Fruit fly (Drosophila melanogaster): ENCODE data around the gene CG2887.

CG2887 gene

DNA sequence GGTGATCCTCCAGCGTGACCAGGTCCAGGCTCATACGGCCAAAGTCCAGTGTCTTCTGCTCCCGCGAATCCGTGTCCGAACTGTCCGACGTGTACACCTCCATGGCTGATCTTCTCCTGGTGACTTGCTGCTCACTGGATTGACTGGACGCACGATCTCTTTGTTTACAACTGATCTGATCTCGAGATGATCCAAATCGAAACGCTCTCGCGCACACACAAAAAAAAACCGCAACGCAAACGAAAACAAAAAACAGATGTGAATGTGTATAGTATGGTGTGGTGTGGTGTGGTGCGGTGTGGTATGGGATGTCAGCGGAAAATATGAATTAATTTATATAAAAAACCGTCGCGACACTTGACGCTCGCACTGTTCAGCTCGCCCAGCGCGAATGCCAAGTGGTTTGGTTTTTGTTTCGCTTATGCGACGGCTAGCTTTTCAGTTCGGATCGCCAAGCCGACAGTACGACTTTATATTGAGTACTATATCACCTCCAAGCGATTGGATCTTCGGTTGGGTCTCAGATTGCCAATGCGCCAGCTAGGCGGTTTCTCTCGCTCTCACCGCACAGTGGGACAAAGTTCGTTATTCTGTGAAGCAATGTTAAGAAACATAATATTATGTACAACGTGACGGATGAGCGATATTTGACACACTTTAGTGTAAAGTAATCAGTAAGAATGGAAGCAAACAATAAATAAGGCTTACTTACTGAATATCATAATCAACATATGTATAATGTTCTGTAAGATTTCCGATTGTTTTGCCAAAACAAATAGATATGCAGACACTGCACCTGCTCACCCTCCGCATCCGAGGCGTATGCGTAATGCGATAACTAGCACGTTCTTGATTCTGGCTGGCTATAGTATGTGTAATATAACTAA is 8.1 kb upstream of the CG2887 start (continued):
- TF ChIP-seq CG1233 (GFP tag; optimal IDR thresholded peaks at IDR 0.05) (peak; percentile 48), sug (tag; optimal IDR thresholded peaks at IDR 0.05) (peak; percentile 80), MBD-R2 (GFP tag; IDR thresholded peaks at IDR 0.05) (peak; percentile 43; the same call in 1 of the 2 replicates), Taf1 (GFP tag; IDR thresholded peaks at IDR 0.05) (no peak; the same call in 1 of the 2 replicates), lab (GFP tag; optimal IDR thresholded peaks at IDR 0.05) (peak; percentile 85), CG31441 (GFP tag; IDR thresholded peaks at IDR 0.05) (peak; percentile 64), tup (GFP tag; optimal IDR thresholded peaks at IDR 0.05) (peak; percentile 6), CG8924 (tag; optimal IDR thresholded peaks at IDR 0.05) (peak; percentile 61), CG32772 (GFP tag; IDR thresholded peaks at IDR 0.05) (peak; percentile 44; the same call in 1 of the 2 replicates), CG11456 (GFP tag; IDR thresholded peaks at IDR 0.05) (0 out of 3 replicates have a peak, but pooled peaks have one; percentile 42), CG9609 (GFP tag; optimal IDR thresholded peaks at IDR 0.05) (peak; percentile 24), hkb (optimal IDR thresholded peaks at IDR 0.05) (no peak), hkb (GFP tag; IDR thresholded peaks at IDR 0.05) (peak; percentile 47; the same call in 1 of the 2 replicates), BtbVII (GFP tag; optimal IDR thresholded peaks at IDR 0.05) (peak; percentile 75), eve (GFP tag; optimal IDR thresholded peaks at IDR 0.05) (no peak), cato (GFP tag; optimal IDR thresholded peaks at IDR 0.05; ENCODE audit: borderline replicate concordance) (no peak), lbe (GFP tag; optimal IDR thresholded peaks at IDR 0.05) (peak; percentile 33), Side (GFP tag; optimal IDR thresholded peaks at IDR 0.05) (peak; percentile 32), CG6654 (GFP tag; optimal IDR thresholded peaks at IDR 0.05) (peak; percentile 6), CG3726 (GFP tag; IDR thresholded peaks at IDR 0.05) (0 out of 3 replicates have a peak, but pooled peaks have one; percentile 46), jing (GFP tag; optimal IDR thresholded peaks at IDR 0.05) (peak; percentile 1), Ets65A (GFP tag) (peak; percentile 57), CG31224 (GFP tag; IDR thresholded peaks at IDR 0.05) (0 out of 2 replicates have a peak, but pooled peaks have one; percentile 35), dmrt99B (tag; optimal IDR thresholded peaks at IDR 0.05) (peak; percentile 69), onecut (GFP tag; IDR thresholded peaks at IDR 0.05) (peak; percentile 38; the same call in 1 of the 2 replicates), grau (tag; optimal IDR thresholded peaks at IDR 0.05) (peak; percentile 74), CG15696 (tag; optimal IDR thresholded peaks at IDR 0.05) (no peak), Fer3 (tag; optimal IDR thresholded peaks at IDR 0.05) (peak; percentile 77), nau (GFP tag; optimal IDR thresholded peaks at IDR 0.05) (no peak), gsb-n (tag; optimal IDR thresholded peaks at IDR 0.05) (no peak), repo (GFP tag; optimal IDR thresholded peaks at IDR 0.05) (peak; percentile 48), Hr51 (GFP tag; optimal IDR thresholded peaks at IDR 0.05) (peak; percentile 43 to 76), Ada2b (GFP tag; IDR thresholded peaks at IDR 0.05) (peak; percentile 50), CG7839 (tag; optimal IDR thresholded peaks at IDR 0.05) (peak; percentile 80), pnt (GFP tag; optimal IDR thresholded peaks at IDR 0.05) (peak; percentile 7), CG13424 (tag; optimal IDR thresholded peaks at IDR 0.05) (peak; percentile 65), Rx (GFP tag; IDR thresholded peaks at IDR 0.05) (peak; percentile 22; the same call in 1 of the 2 replicates), CG3995 (GFP tag; optimal IDR thresholded peaks at IDR 0.05) (peak; percentile 18), CG18262 (tag; optimal IDR thresholded peaks at IDR 0.05) (peak; percentile 42), CG10209 (GFP tag; optimal IDR thresholded peaks at IDR 0.05) (peak; percentile 71), bcd (GFP tag; optimal IDR thresholded peaks at IDR 0.05) (peak; percentile 45), CG10274 (GFP tag; optimal IDR thresholded peaks at IDR 0.05) (peak; percentile 49), H2.0 (GFP tag; IDR thresholded peaks at IDR 0.05) (peak; percentile 45; the same call in 1 of the 2 replicates), CG6854 (GFP tag; optimal IDR thresholded peaks at IDR 0.05) (peak; percentile 33), CG12769 (tag; optimal IDR thresholded peaks at IDR 0.05) (peak; percentile 76), Optix (GFP tag; IDR thresholded peaks at IDR 0.05) (0 out of 3 replicates have a peak, but pooled peaks have one; percentile 21), CG10543 (GFP tag; optimal IDR thresholded peaks at IDR 0.05) (peak; percentile 71), ind (GFP tag; optimal IDR thresholded peaks at IDR 0.05) (peak; percentile 70)
